Worm (Caenorhabditis elegans) whole organism, midembryonic: ENCODE data around the gene wee-1.1.

Source experiments
- T22C8.4 ChIP-seq: fragments of 200-800 bp; sonication (Bioruptor generic); IDR thresholded peaks from 2 replicates; pipeline ENCODE4 v1.3.6; 2022; ENCODE audit warnings: missing genetic modification characterization, missing compliant biosample characterization
- cog-1 ChIP-seq: sonication (generic microtip); optimal IDR thresholded peaks from 2 replicates; lab custom pipeline; 2016; ENCODE audit warnings: missing genetic modification characterization, missing compliant biosample characterization
- flt-1 ChIP-seq: fragments of 200-800 bp; sonication (Bioruptor generic); IDR thresholded peaks from 2 replicates; pipeline ENCODE4 v1.3.6; 2022; ENCODE audit warnings: missing genetic modification characterization, missing compliant biosample characterization
- klf-2 ChIP-seq: fragments of 200-800 bp; sonication (Bioruptor generic); conservative IDR thresholded peaks from 2 replicates; pipeline ENCODE4 v1.3.6; 2022; ENCODE audit warnings: missing genetic modification reagents, missing genetic modification characterization, missing compliant biosample characterization
- med-1 ChIP-seq: sonication (generic microtip); optimal IDR thresholded peaks from 2 replicates; lab custom pipeline; 2017; ENCODE audit warnings: missing genetic modification characterization, mild to moderate bottlenecking, missing compliant biosample characterization, antibody characterized with exemption, missing genetic modification reagents; ENCODE audit not compliant: insufficient read depth
- ref-1 ChIP-seq: fragments of 200-800 bp; sonication (Bioruptor generic); conservative IDR thresholded peaks from 2 replicates; pipeline ENCODE4 v1.3.6; 2022; ENCODE audit warnings: missing genetic modification reagents, missing genetic modification characterization, missing compliant biosample characterization
- tab-1 ChIP-seq: fragments of 200-800 bp; sonication (Bioruptor generic); IDR thresholded peaks from 2 replicates; pipeline ENCODE4 v1.3.6; 2022; ENCODE audit warnings: missing genetic modification characterization, missing compliant biosample characterization
- ztf-23 ChIP-seq: fragments of 200-800 bp; sonication (Bioruptor generic); IDR thresholded peaks from 2 replicates; pipeline ENCODE4 v1.3.6; 2022; ENCODE audit warnings: missing genetic modification reagents, missing genetic modification characterization, missing compliant biosample characterization
- ztf-29 ChIP-seq: fragments of 200-800 bp; sonication (Bioruptor generic); IDR thresholded peaks from 2 replicates; pipeline ENCODE4 v1.3.6; 2022; ENCODE audit warnings: missing genetic modification reagents, missing genetic modification characterization, missing compliant biosample characterization

The wee-1.1 gene

DNA sequence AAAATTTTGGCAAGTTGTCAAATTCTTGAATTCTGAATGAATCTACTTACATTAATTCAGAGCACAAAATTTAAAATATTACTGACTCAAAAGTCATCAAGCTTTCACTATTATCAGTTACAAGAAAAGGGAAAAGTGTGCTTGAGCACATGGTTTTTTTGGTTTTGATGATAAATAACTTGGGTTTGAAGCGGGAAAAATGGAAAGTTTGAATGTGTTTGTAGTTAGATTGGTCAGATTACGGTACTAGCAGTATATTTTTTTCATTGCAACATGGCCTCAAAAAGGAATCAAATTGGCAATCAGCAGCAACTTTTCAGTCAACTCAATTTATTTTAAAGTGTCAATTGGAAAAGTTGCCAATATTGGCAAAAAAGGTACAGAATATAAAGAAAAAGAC is 21.3 kb upstream of the wee-1.1 start:
- no peak for TF ChIP-seq klf-2
- no peak for TF ChIP-seq flt-1 (GFP tag; lab: Robert Waterston, UW)
- no peak for TF ChIP-seq ref-1
- TF ChIP-seq ztf-29 (GFP tag; lab: Robert Waterston, UW), result no peak
- TF ChIP-seq cog-1, result no peak
- TF ChIP-seq tab-1 (GFP tag; lab: Robert Waterston, UW), result no peak
- no peak for TF ChIP-seq T22C8.4
- no peak for TF ChIP-seq med-1
- TF ChIP-seq ztf-23 (GFP tag; lab: Robert Waterston, UW), result no peak

- TF ChIP-seq flt-1 (GFP tag; lab: Robert Waterston, UW), result no peak
- no peak for TF ChIP-seq ref-1
- TF ChIP-seq med-1, result no peak
Measured at ce11 chrII:9604063-9604462, 20.7 kb upstream of the wee-1.1 start.

ce11 chrII:9603419-9603818 is 20.1 kb upstream of the wee-1.1 start:
- TF ChIP-seq cog-1 (peak; percentile 69), ref-1 (no peak)

DNA sequence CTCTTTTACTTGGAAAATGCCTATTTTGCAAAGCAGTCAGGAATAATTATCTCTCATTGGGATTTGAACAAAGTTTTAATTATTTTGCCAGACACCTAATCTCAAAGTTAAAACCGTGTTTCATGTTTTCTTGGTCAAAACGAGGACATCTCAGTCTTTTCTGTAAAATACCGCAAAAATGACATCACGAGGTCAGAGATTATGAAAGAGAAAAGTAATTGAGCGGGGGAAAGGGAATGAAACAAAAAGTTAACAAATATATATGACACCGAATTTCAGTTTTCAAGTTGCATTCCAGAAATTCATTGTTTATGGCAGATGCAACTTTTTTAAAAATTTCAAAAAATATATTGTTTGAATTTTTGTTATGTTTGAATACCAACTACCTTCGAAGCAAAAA is 19.2 kb upstream of the wee-1.1 start:
- TF ChIP-seq cog-1 (no peak), T22C8.4 (no peak), flt-1 (GFP tag; lab: Robert Waterston, UW) (no peak), med-1 (no peak), klf-2 (no peak), ref-1 (no peak), tab-1 (GFP tag; lab: Robert Waterston, UW) (no peak), ztf-29 (GFP tag; lab: Robert Waterston, UW) (no peak), ztf-23 (GFP tag; lab: Robert Waterston, UW) (no peak)

- TF ChIP-seq T22C8.4 (no peak), flt-1 (GFP tag; lab: Robert Waterston, UW) (no peak), ref-1 (no peak), tab-1 (GFP tag; lab: Robert Waterston, UW) (no peak), cog-1 (no peak), klf-2 (no peak), ztf-23 (GFP tag; lab: Robert Waterston, UW) (no peak)
Measured at ce11 chrII:9601679-9602078, 18.3 kb upstream of the wee-1.1 start.

- TF ChIP-seq ref-1 (no peak), med-1 (no peak)
Measured at ce11 chrII:9601069-9601468, 17.7 kb upstream of the wee-1.1 start.

- no peak for TF ChIP-seq cog-1
- TF ChIP-seq ztf-23 (GFP tag; lab: Robert Waterston, UW), result no peak
- no peak for TF ChIP-seq T22C8.4
- TF ChIP-seq klf-2, result no peak
- no peak for TF ChIP-seq ref-1
- TF ChIP-seq flt-1 (GFP tag; lab: Robert Waterston, UW), result no peak
- no peak for TF ChIP-seq ztf-29 (GFP tag; lab: Robert Waterston, UW)
- no peak for TF ChIP-seq med-1
- TF ChIP-seq tab-1 (GFP tag; lab: Robert Waterston, UW), result no peak
Measured at ce11 chrII:9600022-9600722, 16.8 kb upstream of the wee-1.1 start.

ce11 chrII:9597516-9598047 is 14.2 kb upstream of the wee-1.1 start, which contains the start of gene mrpl-53:
TSS of gene mrpl-53 (plus strand) at chrII:9597622.
- no peak for TF ChIP-seq T22C8.4

ce11 chrII:9596401-9596800 is 13.0 kb upstream of the wee-1.1 start, which contains the start of gene E02H1.6:
TSS of gene E02H1.6 (plus strand) at chrII:9596701.
- no peak for TF ChIP-seq cog-1
- no peak for TF ChIP-seq ztf-23 (GFP tag; lab: Robert Waterston, UW)
- no peak for TF ChIP-seq med-1
- TF ChIP-seq T22C8.4, result no peak
- TF ChIP-seq tab-1 (GFP tag; lab: Robert Waterston, UW), result no peak
- TF ChIP-seq ref-1, result no peak
- TF ChIP-seq ztf-29 (GFP tag; lab: Robert Waterston, UW), result no peak
- no peak for TF ChIP-seq klf-2
- TF ChIP-seq flt-1 (GFP tag; lab: Robert Waterston, UW), result no peak

DNA sequence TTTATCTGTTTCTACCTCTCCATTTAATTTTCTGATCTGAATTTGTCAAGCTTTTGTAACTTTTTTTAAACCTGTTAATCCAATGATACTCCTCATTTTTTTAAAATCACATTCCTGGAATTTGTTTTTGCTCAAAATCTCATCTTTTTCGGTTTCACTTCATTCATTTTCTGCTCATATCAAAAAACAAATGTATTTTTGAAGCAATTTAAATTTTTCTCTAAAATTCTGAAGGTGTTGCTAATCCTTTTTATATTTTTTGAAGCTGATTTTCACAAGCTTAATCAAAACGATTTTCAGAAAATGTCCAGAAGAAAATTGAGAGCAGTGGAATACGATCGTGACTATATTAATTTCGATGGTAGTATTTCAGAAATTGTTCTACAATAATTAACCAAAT is 11.6 kb upstream of the wee-1.1 start, which contains the start of gene E02H1.5:
E02H1.5 (plus strand) TSS at position 301 of the 400 bp plus-strand sequence.
- TF ChIP-seq klf-2 (no peak), flt-1 (GFP tag; lab: Robert Waterston, UW) (no peak), T22C8.4 (no peak), med-1 (no peak), ztf-23 (GFP tag; lab: Robert Waterston, UW) (no peak), cog-1 (no peak)

ce11 chrII:9592737-9593136 is 9.4 kb upstream of the wee-1.1 start, which contains the start of gene parp-2:
TSS of gene parp-2 (plus strand) at chrII:9593037.
- TF ChIP-seq cog-1 (no peak), T22C8.4 (no peak), ztf-29 (GFP tag; lab: Robert Waterston, UW) (no peak), flt-1 (GFP tag; lab: Robert Waterston, UW) (no peak), tab-1 (GFP tag; lab: Robert Waterston, UW) (no peak), med-1 (no peak), ztf-23 (GFP tag; lab: Robert Waterston, UW) (no peak), klf-2 (no peak), ref-1 (no peak)

DNA sequence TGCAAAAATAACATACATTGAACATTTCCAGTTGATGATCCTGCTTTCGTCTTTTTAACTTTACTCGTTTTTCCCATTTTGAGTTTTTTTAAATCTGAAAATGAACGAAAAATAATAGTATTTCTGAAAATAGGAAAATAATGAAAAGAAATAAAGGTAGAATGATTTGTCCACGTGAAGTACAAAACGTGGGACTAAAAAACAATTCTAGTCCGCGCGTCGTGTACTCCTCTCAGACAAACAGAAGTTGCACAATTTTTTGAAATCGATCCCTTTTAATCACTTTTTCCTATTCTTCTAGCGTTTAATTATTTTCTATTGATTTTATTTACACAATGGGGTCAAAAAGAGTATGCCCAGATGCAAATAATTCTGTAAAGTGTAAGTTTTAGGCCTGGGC is 7.7 kb upstream of the wee-1.1 start, which contains the start of the genes E02H1.1 and tag-124:
E02H1.1 (minus strand) TSS at position 94 of the 400 bp plus-strand sequence.
tag-124 (plus strand) TSS at position 222 of the 400 bp plus-strand sequence.
- no peak for TF ChIP-seq tab-1 (GFP tag; lab: Robert Waterston, UW)
- no peak for TF ChIP-seq klf-2
- TF ChIP-seq ztf-23 (GFP tag; lab: Robert Waterston, UW), result peak; percentile 52; the same call in 1 of the 2 replicates
- no peak for TF ChIP-seq ztf-29 (GFP tag; lab: Robert Waterston, UW)
- TF ChIP-seq ref-1, result no peak
- TF ChIP-seq flt-1 (GFP tag; lab: Robert Waterston, UW), result peak; percentile 62
- TF ChIP-seq med-1, result no peak
- no peak for TF ChIP-seq T22C8.4
- TF ChIP-seq cog-1, result peak; percentile 7
